Fruit fly (Drosophila melanogaster) whole organism, pupa: Measurements from ENCODE around the gene Syx18.
A peak's percentile ranks its signal among the peaks of the same experiment; 100 is the strongest.

Experiments used
- CG10348 ChIP-seq: fragments of 200-800 bp; sonication (Bioruptor generic); IDR thresholded peaks from 2 replicates; pipeline ENCODE4 v1.3.6; 2022; ENCODE audit warnings: missing biosample characterization, missing genetic modification characterization
- CG14655 ChIP-seq: fragments of 200-800 bp; sonication (Bioruptor generic); optimal IDR thresholded peaks from 3 replicates; lab custom pipeline; 2017; ENCODE audit warnings: mild to moderate bottlenecking, missing biosample characterization, missing genetic modification reagents, missing genetic modification characterization
- CG17806 ChIP-seq: fragments of 200-800 bp; sonication (Bioruptor generic); optimal IDR thresholded peaks from 2 replicates; lab custom pipeline; 2018; ENCODE audit warnings: missing biosample characterization, mild to moderate bottlenecking, missing genetic modification characterization, moderate library complexity
- CG4496 ChIP-seq: fragments of 200-800 bp; sonication (Bioruptor generic); IDR thresholded peaks from 3 replicates; pipeline ENCODE4 v1.3.6; 2022; ENCODE audit warnings: missing biosample characterization, missing genetic modification characterization
- CG8159 ChIP-seq: fragments of 200-800 bp; sonication (Bioruptor generic); optimal IDR thresholded peaks from 3 replicates; lab custom pipeline; 2018; ENCODE audit warnings: missing biosample characterization, mild to moderate bottlenecking, missing genetic modification characterization, moderate library complexity
- Pif1A ChIP-seq: fragments of 200-800 bp; sonication (Bioruptor generic); optimal IDR thresholded peaks from 3 replicates; lab custom pipeline; 2016; ENCODE audit warnings: missing biosample characterization, missing genetic modification characterization
- rn ChIP-seq: fragments of 200-800 bp; sonication (Bioruptor generic); IDR thresholded peaks from 2 replicates; pipeline ENCODE4 v1.3.6; 2022; ENCODE audit warnings: missing biosample characterization, missing genetic modification characterization

DNA sequence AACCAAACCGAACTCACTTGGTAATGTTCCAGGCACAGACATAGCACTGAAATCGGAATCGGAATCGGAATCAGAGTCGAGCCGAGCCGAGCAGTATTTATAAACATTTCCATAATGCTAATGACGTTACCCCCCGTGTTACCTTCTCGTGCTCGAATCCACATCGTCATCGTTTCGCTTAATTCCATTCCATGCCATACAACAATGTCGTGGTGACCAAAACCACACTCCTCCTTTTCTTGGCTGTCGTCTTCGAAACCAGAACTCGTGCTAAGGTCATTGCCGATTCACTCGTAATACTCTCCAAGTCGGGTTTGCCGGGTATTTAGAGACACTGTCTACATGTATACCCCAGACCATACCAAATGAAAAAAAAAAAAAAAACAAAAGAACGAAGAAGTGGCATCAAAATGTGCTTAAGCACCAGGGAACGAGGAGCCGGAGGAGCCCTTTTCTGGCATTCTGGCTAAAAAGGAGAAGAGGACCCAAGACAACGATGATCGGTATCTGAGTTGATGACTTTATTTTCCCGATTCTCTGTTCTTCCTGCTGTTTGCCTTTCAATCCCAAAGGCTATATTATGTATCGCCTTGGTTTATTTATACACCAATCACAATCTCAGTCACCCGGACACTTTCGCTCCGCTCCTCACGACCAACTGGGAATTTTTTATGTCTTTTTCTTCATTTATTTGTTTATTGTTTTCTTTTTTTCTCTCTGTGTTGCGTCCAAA lies 21.8 kb downstream of the Syx18 start:
- TF ChIP-seq CG8159, result peak; percentile 25
- no peak for TF ChIP-seq CG4496 (GFP tag; lab: Robert Waterston, UW)
- peak; percentile 15 for TF ChIP-seq CG17806 (tag; lab: Kevin White, UChicago)
- no peak for TF ChIP-seq CG10348 (GFP tag; lab: Robert Waterston, UW)
- TF ChIP-seq rn (GFP tag; lab: Robert Waterston, UW), result no peak
- TF ChIP-seq Pif1A (GFP tag; lab: Kevin White, UChicago), result peak; percentile 40
- TF ChIP-seq CG14655, result peak; percentile 37
